Worm (Caenorhabditis elegans): ENCODE measurements around the gene F18E3.12.
"Not testable (repeated sequence)": the region's sequence is repeated elsewhere in the genome, so short reads cannot be mapped to it uniquely, and the experiment has no call there.

DNA sequence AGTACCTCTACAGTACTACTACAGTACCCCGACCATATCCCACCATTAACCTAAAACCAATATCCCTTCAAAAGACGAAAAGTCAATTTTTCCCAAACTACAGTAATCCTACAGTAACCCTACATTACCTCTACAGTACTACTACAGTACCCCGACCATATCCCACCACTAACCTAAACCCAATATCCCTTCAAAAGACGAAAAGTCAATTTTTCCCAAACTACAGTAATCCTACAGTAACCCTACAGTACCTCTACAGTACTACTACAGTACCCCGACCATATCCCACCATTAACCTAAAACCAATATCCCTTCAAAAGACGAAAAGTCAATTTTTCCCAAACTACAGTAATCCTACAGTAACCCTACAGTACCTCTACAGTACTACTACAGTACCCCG lies 29.5 kb downstream of the F18E3.12 start, which contains the start of gene nhr-141:
- TF ChIP-seq dao-5, him-1 (tag; optimal IDR thresholded peaks at IDR 0.05): not testable (repeated sequence)
